Worm (Caenorhabditis elegans) whole organism, late embryonic: ENCODE data around the gene F57H12.5.

ENCODE experiments used
- pha-4 ChIP-seq: fragments of 150-350 bp; optimal IDR thresholded peaks from 2 replicates; lab custom pipeline; 2018; ENCODE audit warnings: missing biosample characterization, missing genetic modification reagents, missing genetic modification characterization
- syd-9 ChIP-seq: sonication (generic microtip); optimal IDR thresholded peaks from 2 replicates; lab custom pipeline; 2016; ENCODE audit warnings: mild to moderate bottlenecking, missing genetic modification characterization, moderate library complexity, missing compliant biosample characterization

ce11 chrIV:7924975-7925828, 41.9 kb upstream of the F57H12.5 start:
- no peak for TF ChIP-seq pha-4 (tag; lab: Kevin White, UChicago)
- no peak for TF ChIP-seq syd-9 (tag; lab: Kevin White, UChicago)
